Worm (Caenorhabditis elegans): Measurements from ENCODE around the gene F57B1.6.

Gene F57B1.6

ce11 chrV:13209567-13209966 is at the start of gene F57B1.6:
Gene F57B1.6, plus strand, starts transcription at chrV:13209645.
- TF ChIP-seq ama-1 (optimal IDR thresholded peaks at IDR 0.05) (no peak), F13C5.2 (tag; optimal IDR thresholded peaks at IDR 0.05) (no peak), ceh-36 (tag; optimal IDR thresholded peaks at IDR 0.05) (no peak)

DNA sequence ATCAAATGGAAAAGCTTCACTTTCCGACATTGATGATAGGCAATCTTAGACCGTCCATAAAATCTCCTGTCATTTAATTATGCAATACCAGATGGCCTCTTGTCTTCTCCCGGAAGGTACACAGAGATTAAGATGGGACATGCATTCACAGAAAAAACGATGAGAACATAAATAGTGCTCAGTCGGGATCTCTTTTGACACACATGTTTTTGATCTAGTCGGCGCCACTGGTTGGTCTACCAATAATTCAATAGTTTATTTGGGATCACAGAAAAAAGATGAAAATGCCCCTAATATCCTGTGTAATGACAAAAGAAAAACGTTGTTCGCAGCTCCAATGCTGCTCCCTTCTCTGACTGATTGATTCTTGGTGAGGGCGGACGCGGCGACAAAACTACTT is 48.4 kb upstream of the F57B1.6 start:
- TF ChIP-seq hmg-4 (GFP tag; optimal IDR thresholded peaks at IDR 0.05) (no peak), hnd-1 (tag; optimal IDR thresholded peaks at IDR 0.05) (no peak), B0310.2 (tag; optimal IDR thresholded peaks at IDR 0.05) (no peak), ceh-36 (tag; optimal IDR thresholded peaks at IDR 0.05) (no peak), sea-1 (GFP tag; conservative IDR thresholded peaks at IDR 0.05) (no peak), hmbx-1 (tag; optimal IDR thresholded peaks at IDR 0.05) (no peak), scrt-1 (GFP tag; IDR thresholded peaks at IDR 0.05) (no peak)

DNA sequence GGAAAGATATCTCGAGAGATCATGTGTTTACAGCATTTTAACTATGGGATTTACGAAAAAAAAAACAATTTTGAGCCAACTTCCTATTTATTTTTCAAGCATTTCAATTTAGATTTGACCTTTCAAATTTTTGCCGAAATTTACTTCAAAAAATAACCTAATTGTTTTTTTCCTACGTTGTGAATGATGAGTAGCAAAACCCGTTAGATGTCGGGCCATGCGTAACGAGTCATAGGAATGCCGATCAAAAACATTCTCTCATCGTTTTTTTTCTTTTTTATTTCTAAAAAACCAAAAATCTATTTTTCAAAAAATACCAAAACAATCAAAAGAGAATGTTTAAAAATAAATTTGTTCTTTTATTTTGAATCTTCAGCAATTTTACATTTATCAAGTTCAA is 46.6 kb upstream of the F57B1.6 start:
- TF ChIP-seq scrt-1 (GFP tag; IDR thresholded peaks at IDR 0.05) (no peak), sea-1 (GFP tag; conservative IDR thresholded peaks at IDR 0.05) (no peak), aly-1 (tag; optimal IDR thresholded peaks at IDR 0.05) (no peak), hmbx-1 (tag; optimal IDR thresholded peaks at IDR 0.05) (no peak), B0310.2 (tag; optimal IDR thresholded peaks at IDR 0.05) (no peak), tra-4 (tag; optimal IDR thresholded peaks at IDR 0.05) (no peak), ama-1 (optimal IDR thresholded peaks at IDR 0.05) (no peak), pes-1 (GFP tag; IDR thresholded peaks at IDR 0.05) (no peak), hnd-1 (tag; optimal IDR thresholded peaks at IDR 0.05) (no peak), flt-1 (GFP tag; IDR thresholded peaks at IDR 0.05) (no peak), ceh-13 (GFP tag; optimal IDR thresholded peaks at IDR 0.05) (no peak), tbx-37 (GFP tag; conservative IDR thresholded peaks at IDR 0.05) (no peak), ceh-36 (tag; optimal IDR thresholded peaks at IDR 0.05) (no peak)

DNA sequence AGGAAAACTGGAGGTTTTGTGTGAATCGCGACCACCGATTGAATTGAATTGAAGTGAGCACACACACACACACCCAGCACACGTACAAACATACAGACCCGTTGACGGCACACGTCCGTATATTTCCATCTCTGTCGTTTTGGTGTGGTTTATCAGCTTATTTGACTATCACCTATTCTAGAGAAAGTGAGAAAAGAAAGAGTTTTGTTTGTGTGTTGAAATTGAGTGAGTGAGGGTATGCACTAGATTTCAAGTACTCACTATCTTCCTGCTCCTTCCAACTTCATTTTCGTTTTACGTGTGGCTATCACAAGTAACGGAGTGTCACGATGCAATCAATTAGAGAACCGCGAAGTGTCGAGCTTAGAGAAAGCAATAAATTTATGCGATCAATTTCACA is 45.6 kb upstream of the F57B1.6 start:
- TF ChIP-seq aly-1 (tag; optimal IDR thresholded peaks at IDR 0.05) (no peak), ama-1 (optimal IDR thresholded peaks at IDR 0.05) (no peak), ets-7 (tag; optimal IDR thresholded peaks at IDR 0.05) (no peak), scrt-1 (GFP tag; IDR thresholded peaks at IDR 0.05) (no peak), tra-4 (tag; optimal IDR thresholded peaks at IDR 0.05) (no peak), tbx-37 (GFP tag; conservative IDR thresholded peaks at IDR 0.05) (no peak), flt-1 (GFP tag; IDR thresholded peaks at IDR 0.05) (no peak), hnd-1 (tag; optimal IDR thresholded peaks at IDR 0.05) (no peak), hmbx-1 (tag; optimal IDR thresholded peaks at IDR 0.05) (no peak), sea-1 (GFP tag; conservative IDR thresholded peaks at IDR 0.05) (no peak), ceh-13 (GFP tag; optimal IDR thresholded peaks at IDR 0.05) (no peak), F13C5.2 (tag; optimal IDR thresholded peaks at IDR 0.05) (no peak), ceh-36 (tag; optimal IDR thresholded peaks at IDR 0.05) (no peak)

- no peak for TF ChIP-seq F13C5.2 (tag; optimal IDR thresholded peaks at IDR 0.05)
- no peak for TF ChIP-seq scrt-1 (GFP tag; IDR thresholded peaks at IDR 0.05)
- no peak for TF ChIP-seq tbx-37 (GFP tag; conservative IDR thresholded peaks at IDR 0.05)
- no peak for TF ChIP-seq ceh-13 (GFP tag; optimal IDR thresholded peaks at IDR 0.05)
- TF ChIP-seq tbx-11 (GFP tag; IDR thresholded peaks at IDR 0.05): no peak
- no peak for TF ChIP-seq B0310.2 (tag; optimal IDR thresholded peaks at IDR 0.05)
- no peak for TF ChIP-seq ama-1 (optimal IDR thresholded peaks at IDR 0.05)
- TF ChIP-seq flt-1 (GFP tag; IDR thresholded peaks at IDR 0.05): no peak
- no peak for TF ChIP-seq hmbx-1 (tag; optimal IDR thresholded peaks at IDR 0.05)
- no peak for TF ChIP-seq sea-1 (GFP tag; conservative IDR thresholded peaks at IDR 0.05)
- no peak for TF ChIP-seq aly-1 (tag; optimal IDR thresholded peaks at IDR 0.05)
These were observed 44.2 kb upstream of the F57B1.6 start for ce11 chrV:13165244-13165643.

- TF ChIP-seq tbx-11 (GFP tag; IDR thresholded peaks at IDR 0.05): no peak
- TF ChIP-seq scrt-1 (GFP tag; IDR thresholded peaks at IDR 0.05): 0 out of 2 replicates have a peak, but pooled peaks have one; percentile 17
- no peak for TF ChIP-seq tra-4 (tag; optimal IDR thresholded peaks at IDR 0.05)
- no peak for TF ChIP-seq aly-1 (tag; optimal IDR thresholded peaks at IDR 0.05)
- TF ChIP-seq B0310.2 (tag; optimal IDR thresholded peaks at IDR 0.05): no peak
- no peak for TF ChIP-seq pes-1 (GFP tag; IDR thresholded peaks at IDR 0.05)
- TF ChIP-seq ets-7 (tag; optimal IDR thresholded peaks at IDR 0.05): no peak
- no peak for TF ChIP-seq hmbx-1 (tag; optimal IDR thresholded peaks at IDR 0.05)
- no peak for TF ChIP-seq flt-1 (GFP tag; IDR thresholded peaks at IDR 0.05)
These were observed 42.9 kb upstream of the F57B1.6 start for ce11 chrV:13166582-13166981.

DNA sequence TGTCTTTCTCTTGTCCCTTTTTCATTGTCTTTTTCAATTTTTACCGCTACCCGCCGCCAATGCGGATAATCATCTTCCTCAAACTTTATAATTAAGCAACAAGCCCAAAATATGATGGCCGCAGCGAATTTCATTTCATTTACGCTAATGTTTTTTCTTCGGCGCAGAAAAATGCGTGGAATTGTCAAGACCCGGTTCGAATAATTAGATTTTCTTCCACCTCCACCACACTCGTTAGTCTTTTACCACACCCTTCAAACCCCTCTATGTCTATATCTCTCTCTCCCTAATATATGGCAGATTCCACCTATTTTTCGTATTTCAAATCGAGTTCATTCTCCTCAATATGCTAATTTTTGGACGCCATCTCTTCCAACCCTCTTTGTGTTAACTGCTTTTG is 38.9 kb upstream of the F57B1.6 start:
- TF ChIP-seq ceh-36 (tag; optimal IDR thresholded peaks at IDR 0.05) (no peak), hmbx-1 (tag; optimal IDR thresholded peaks at IDR 0.05) (no peak), B0310.2 (tag; optimal IDR thresholded peaks at IDR 0.05) (no peak), aly-1 (tag; optimal IDR thresholded peaks at IDR 0.05) (no peak), sea-1 (GFP tag; conservative IDR thresholded peaks at IDR 0.05) (no peak), hnd-1 (tag; optimal IDR thresholded peaks at IDR 0.05) (no peak), hmg-4 (GFP tag; optimal IDR thresholded peaks at IDR 0.05) (no peak), ets-7 (tag; optimal IDR thresholded peaks at IDR 0.05) (no peak), tra-4 (tag; optimal IDR thresholded peaks at IDR 0.05) (no peak), flt-1 (GFP tag; IDR thresholded peaks at IDR 0.05) (no peak), scrt-1 (GFP tag; IDR thresholded peaks at IDR 0.05) (no peak), tbx-11 (GFP tag; IDR thresholded peaks at IDR 0.05) (no peak), pes-1 (GFP tag; IDR thresholded peaks at IDR 0.05) (no peak), ceh-13 (GFP tag; optimal IDR thresholded peaks at IDR 0.05) (no peak), ama-1 (optimal IDR thresholded peaks at IDR 0.05) (no peak), F13C5.2 (tag; optimal IDR thresholded peaks at IDR 0.05) (no peak), tbx-37 (GFP tag; conservative IDR thresholded peaks at IDR 0.05) (no peak)

- TF ChIP-seq flt-1 (GFP tag; IDR thresholded peaks at IDR 0.05) (no peak), tbx-37 (GFP tag; conservative IDR thresholded peaks at IDR 0.05) (no peak), hmbx-1 (tag; optimal IDR thresholded peaks at IDR 0.05) (no peak), ets-7 (tag; optimal IDR thresholded peaks at IDR 0.05) (no peak), F13C5.2 (tag; optimal IDR thresholded peaks at IDR 0.05) (no peak), B0310.2 (tag; optimal IDR thresholded peaks at IDR 0.05) (no peak), ceh-13 (GFP tag; optimal IDR thresholded peaks at IDR 0.05) (no peak), tra-4 (tag; optimal IDR thresholded peaks at IDR 0.05) (no peak), sea-1 (GFP tag; conservative IDR thresholded peaks at IDR 0.05) (no peak), aly-1 (tag; optimal IDR thresholded peaks at IDR 0.05) (no peak), ama-1 (optimal IDR thresholded peaks at IDR 0.05) (no peak), pes-1 (GFP tag; IDR thresholded peaks at IDR 0.05) (no peak)
These were observed 35.7 kb upstream of the F57B1.6 start for ce11 chrV:13173718-13174117.

Measured in whole organism, early embryonic.